Worm (Caenorhabditis elegans) whole organism, L4 larva: ENCODE measurements around the gene str-200.
"Not testable (repeated sequence)": the region's sequence is repeated elsewhere in the genome, so short reads cannot be mapped to it uniquely, and the experiment has no call there.

ENCODE experiments used
- T20F7.1 ChIP-seq: fragments of 200-800 bp; sonication (Bioruptor generic); optimal IDR thresholded peaks from 2 replicates; lab custom pipeline; 2018; ENCODE audit warnings: mild to moderate bottlenecking, missing genetic modification characterization, missing compliant biosample characterization
- T26A8.4 ChIP-seq: fragments of 200-800 bp; sonication (Bioruptor generic); IDR thresholded peaks from 2 replicates; pipeline ENCODE4 v1.3.6; 2022; ENCODE audit warnings: missing genetic modification characterization, missing compliant biosample characterization
- Y5F2A.4 ChIP-seq: fragments of 200-800 bp; sonication (Bioruptor generic); optimal IDR thresholded peaks from 2 replicates; lab custom pipeline; 2018; ENCODE audit warnings: mild to moderate bottlenecking, missing genetic modification characterization, missing compliant biosample characterization
- aha-1 ChIP-seq: fragments of 150-350 bp; peaks from one replicate; lab custom pipeline; 2014; ENCODE audit warnings: missing biosample characterization, missing genetic modification characterization
- aly-2 ChIP-seq: sonication (generic microtip); optimal IDR thresholded peaks from 2 replicates; lab custom pipeline; 2018; ENCODE audit warnings: missing biosample characterization, missing genetic modification characterization
- ama-1 ChIP-seq: fragments of 150-350 bp; optimal IDR thresholded peaks from 2 replicates; lab custom pipeline; 2014; ENCODE audit warnings: inconsistent platforms, mixed read lengths
- arid-1 ChIP-seq: fragments of 200-800 bp; sonication (Bioruptor generic); conservative IDR thresholded peaks from 2 replicates; pipeline ENCODE4 v1.3.6; 2022; ENCODE audit warnings: missing genetic modification reagents, missing genetic modification characterization, missing compliant biosample characterization
- ceh-28 ChIP-seq: fragments of 150-350 bp; optimal IDR thresholded peaks from 2 replicates; lab custom pipeline; 2014; ENCODE audit warnings: missing biosample characterization, missing genetic modification reagents, missing genetic modification characterization
- ceh-32 ChIP-seq: sonication (generic microtip); optimal IDR thresholded peaks from 2 replicates; lab custom pipeline; 2016; ENCODE audit warnings: mild to moderate bottlenecking, missing genetic modification characterization, missing compliant biosample characterization; ENCODE audit not compliant: poor library complexity
- ceh-62 ChIP-seq: sonication (generic microtip); optimal IDR thresholded peaks from 2 replicates; lab custom pipeline; 2017; ENCODE audit warnings: missing biosample characterization, missing genetic modification characterization
- cey-2 ChIP-seq: sonication (generic microtip); optimal IDR thresholded peaks from 3 replicates; lab custom pipeline; 2017; ENCODE audit warnings: missing genetic modification characterization, mild to moderate bottlenecking, missing compliant biosample characterization, antibody characterized with exemption, borderline replicate concordance; ENCODE audit not compliant: insufficient read depth
- dpl-1 ChIP-seq: fragments of 150-350 bp; optimal IDR thresholded peaks from 2 replicates; lab custom pipeline; 2014; ENCODE audit warnings: missing biosample characterization, missing genetic modification reagents, missing genetic modification characterization
- gei-8 ChIP-seq: fragments of 200-800 bp; sonication (Bioruptor generic); optimal IDR thresholded peaks from 2 replicates; lab custom pipeline; 2018; ENCODE audit warnings: mild to moderate bottlenecking, missing genetic modification characterization, missing compliant biosample characterization
- hif-1 ChIP-seq, 2 experiments: sonication (generic microtip); optimal IDR thresholded peaks; 2 replicates each; lab custom pipeline; 2016 to 2017; ENCODE audit warnings: missing compliant biosample characterization in 2 of 2, missing genetic modification characterization in 2 of 2, missing genetic modification reagents in 2 of 2, missing genotype in 2 of 2, mild to moderate bottlenecking in 1 of 2
- hlh-11 ChIP-seq: fragments of 200-800 bp; sonication (Bioruptor generic); optimal IDR thresholded peaks from 2 replicates; lab custom pipeline; 2018; ENCODE audit warnings: mild to moderate bottlenecking, missing genetic modification characterization, missing compliant biosample characterization
- hmg-1.1 ChIP-seq: fragments of 200-800 bp; sonication (Bioruptor generic); IDR thresholded peaks from 2 replicates; pipeline ENCODE4 v1.3.6; 2022; ENCODE audit warnings: missing genetic modification reagents, missing genetic modification characterization, missing compliant biosample characterization
- lim-7 ChIP-seq: fragments of 200-800 bp; sonication (Bioruptor generic); IDR thresholded peaks from 2 replicates; pipeline ENCODE4 v1.3.6; 2022; ENCODE audit warnings: missing genetic modification characterization, missing compliant biosample characterization
- lin-1 ChIP-seq: fragments of 200-800 bp; sonication (Bioruptor generic); IDR thresholded peaks from 2 replicates; pipeline ENCODE4 v1.3.6; 2022; ENCODE audit warnings: missing genetic modification reagents, missing genetic modification characterization, missing compliant biosample characterization
- lin-29 ChIP-seq: fragments of 200-800 bp; sonication (Bioruptor generic); IDR thresholded peaks from 2 replicates; pipeline ENCODE4 v1.3.6; 2022; ENCODE audit warnings: missing genetic modification reagents, missing genetic modification characterization, missing compliant biosample characterization
- lsy-2 ChIP-seq, 2 experiments: fragments of 150-350 bp in 1 of 2; sonication (generic microtip) in 1 of 2; optimal IDR thresholded peaks; 2 replicates each; lab custom pipeline; 2014 to 2017; ENCODE audit warnings: missing biosample characterization in 2 of 2, missing genetic modification characterization in 2 of 2
- mdt-29 ChIP-seq: fragments of 200-800 bp; sonication (Bioruptor generic); IDR thresholded peaks from 2 replicates; pipeline ENCODE4 v1.3.6; 2022; ENCODE audit warnings: missing genetic modification reagents, missing genetic modification characterization, missing compliant biosample characterization
- mep-1 ChIP-seq: fragments of 150-350 bp; sonication (generic microtip); optimal IDR thresholded peaks from 3 replicates; lab custom pipeline; 2014; ENCODE audit warnings: missing biosample characterization, missing genetic modification characterization
- mxl-3 ChIP-seq: fragments of 200-800 bp; sonication (Bioruptor generic); optimal IDR thresholded peaks from 2 replicates; lab custom pipeline; 2018; ENCODE audit warnings: mild to moderate bottlenecking, missing genetic modification characterization, missing compliant biosample characterization
- nhr-25 ChIP-seq: sonication (generic microtip); optimal IDR thresholded peaks from 2 replicates; lab custom pipeline; 2017; ENCODE audit warnings: missing genetic modification characterization, mild to moderate bottlenecking, missing compliant biosample characterization, antibody characterized with exemption, moderate library complexity, borderline replicate concordance; ENCODE audit not compliant: insufficient read depth
- nhr-28 ChIP-seq: fragments of 150-350 bp; optimal IDR thresholded peaks from 2 replicates; lab custom pipeline; 2014; ENCODE audit warnings: missing biosample characterization, missing genetic modification characterization
- nhr-6 ChIP-seq: fragments of 150-350 bp; optimal IDR thresholded peaks from 2 replicates; lab custom pipeline; 2014; ENCODE audit warnings: missing biosample characterization, missing genetic modification characterization
- nhr-77 ChIP-seq: fragments of 150-350 bp; optimal IDR thresholded peaks from 2 replicates; lab custom pipeline; 2014; ENCODE audit warnings: missing biosample characterization, missing genetic modification characterization
- pqm-1 ChIP-seq: sonication (generic microtip); optimal IDR thresholded peaks from 2 replicates; lab custom pipeline; 2017; ENCODE audit warnings: missing biosample characterization, missing genetic modification characterization
- sdz-12 ChIP-seq: fragments of 200-800 bp; sonication (Bioruptor generic); optimal IDR thresholded peaks from 2 replicates; lab custom pipeline; 2018; ENCODE audit warnings: mild to moderate bottlenecking, missing genetic modification characterization, missing compliant biosample characterization
- skn-1 ChIP-seq: fragments of 150-350 bp; optimal IDR thresholded peaks from 2 replicates; lab custom pipeline; 2014; ENCODE audit warnings: missing biosample characterization, missing genetic modification characterization
- snpc-1.2 ChIP-seq: fragments of 200-800 bp; sonication (Bioruptor generic); IDR thresholded peaks from 2 replicates; pipeline ENCODE4 v1.3.6; 2022; ENCODE audit warnings: missing genetic modification reagents, missing genetic modification characterization, missing compliant biosample characterization
- snpc-4 ChIP-seq: fragments of 150-350 bp; optimal IDR thresholded peaks from 2 replicates; lab custom pipeline; 2014; ENCODE audit warnings: missing biosample characterization, missing genetic modification characterization
- spr-3 ChIP-seq: fragments of 200-800 bp; sonication (Bioruptor generic); optimal IDR thresholded peaks from 2 replicates; lab custom pipeline; 2018; ENCODE audit warnings: mild to moderate bottlenecking, missing genetic modification characterization, missing compliant biosample characterization
- unc-62 ChIP-seq, 3 experiments: fragments of 150-350 bp in 1 of 3; sonication (generic microtip); optimal IDR thresholded peaks in 2 of 3; peaks in 1 of 3; 1 replicate in 1 of 3; 2 replicates in 2 of 3; lab custom pipeline; 2014 to 2017; ENCODE audit warnings: missing biosample characterization in 3 of 3, missing genetic modification characterization in 3 of 3, missing genetic modification reagents in 3 of 3, missing genotype in 1 of 3
- vab-7 ChIP-seq: fragments of 200-800 bp; sonication (Bioruptor generic); IDR thresholded peaks from 2 replicates; pipeline ENCODE4 v1.3.6; 2022; ENCODE audit warnings: missing genetic modification reagents, missing genetic modification characterization, missing compliant biosample characterization
- zip-11 ChIP-seq: fragments of 200-800 bp; sonication (Bioruptor generic); IDR thresholded peaks from 2 replicates; pipeline ENCODE4 v1.3.6; 2022; ENCODE audit warnings: missing genetic modification characterization, missing compliant biosample characterization
- ztf-11 ChIP-seq: fragments of 150-350 bp; optimal IDR thresholded peaks from 2 replicates; lab custom pipeline; 2014; ENCODE audit warnings: missing biosample characterization, missing genetic modification characterization

The str-200 gene

DNA sequence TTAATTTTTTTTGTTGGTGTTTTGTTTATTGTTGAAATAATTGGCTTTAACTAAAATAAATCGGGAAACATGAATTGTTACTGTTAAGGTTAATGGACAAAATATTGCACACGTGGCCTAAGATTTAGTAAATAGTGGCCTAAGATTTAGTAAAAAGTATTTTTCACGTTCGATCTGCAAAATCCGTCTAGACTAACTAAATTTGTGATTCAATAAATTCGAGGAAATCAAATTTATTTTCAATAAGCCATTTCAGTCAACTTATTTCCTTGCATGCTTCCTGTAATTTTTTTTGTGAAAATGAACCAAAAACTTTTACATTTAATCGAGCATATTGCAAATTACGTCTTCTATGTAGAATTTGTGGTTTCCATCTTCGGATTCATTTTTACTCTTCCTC lies 8.8 kb upstream of the str-200 start, which contains the start of gene srw-72 (continued):
- TF ChIP-seq snpc-4 (tag; lab: Kevin White, UChicago): no peak

DNA sequence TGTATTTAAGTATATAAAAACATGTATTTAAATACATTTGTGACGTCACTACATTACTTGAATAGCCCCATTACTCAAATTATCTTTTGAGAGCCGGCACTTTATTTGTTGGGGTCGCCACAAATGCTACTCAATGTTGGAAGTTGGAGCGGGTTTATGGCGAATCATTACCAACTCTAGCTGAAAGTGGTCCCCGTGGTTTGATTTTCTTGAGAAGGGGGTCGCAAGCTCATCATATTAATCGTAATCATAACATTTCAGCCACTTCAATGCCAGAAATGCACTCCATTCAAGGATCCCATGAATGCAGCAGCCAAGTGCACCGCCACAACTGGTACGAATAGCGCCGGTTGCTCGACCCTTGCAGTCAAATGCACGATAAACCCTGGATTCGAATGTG lies 6.3 kb upstream of the str-200 start, which contains the start of gene F20E11.7:
Gene F20E11.7, plus strand, starts transcription at position 301 of the 400 bp plus-strand sequence.
- not testable (repeated sequence) for TF ChIP-seq snpc-1.2 (GFP tag; lab: Robert Waterston, UW); gei-8 (GFP tag; lab: Kevin White, UChicago); cey-2 (tag; lab: Kevin White, UChicago)
- TF ChIP-seq, all 104 proteins: peak for 0; not testable (repeated sequence) for 104

DNA sequence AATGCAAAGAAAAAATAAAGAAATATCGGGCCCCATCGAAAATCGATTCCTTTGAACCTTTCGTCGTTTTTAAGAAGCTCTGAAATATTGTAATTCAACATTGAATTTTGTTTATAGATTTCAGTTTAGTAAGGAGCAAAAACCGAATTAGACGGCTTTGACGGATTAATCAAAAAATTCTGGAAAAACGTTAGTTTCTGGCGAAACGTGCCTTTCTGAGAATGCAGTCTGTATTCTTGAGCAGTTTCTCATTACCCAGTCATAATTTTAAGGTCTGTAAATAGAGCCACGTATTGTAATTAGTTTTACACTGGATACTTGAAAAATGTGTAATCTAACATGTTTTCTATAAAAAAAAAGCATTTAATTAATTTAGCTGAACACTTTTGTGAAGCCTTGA lies 2.1 kb upstream of the str-200 start, which contains the start of gene srz-48:
Gene srz-48, minus strand, starts transcription at position 101 of the 400 bp plus-strand sequence.
- TF ChIP-seq zip-11 (GFP tag; lab: Robert Waterston, UW): no peak

DNA sequence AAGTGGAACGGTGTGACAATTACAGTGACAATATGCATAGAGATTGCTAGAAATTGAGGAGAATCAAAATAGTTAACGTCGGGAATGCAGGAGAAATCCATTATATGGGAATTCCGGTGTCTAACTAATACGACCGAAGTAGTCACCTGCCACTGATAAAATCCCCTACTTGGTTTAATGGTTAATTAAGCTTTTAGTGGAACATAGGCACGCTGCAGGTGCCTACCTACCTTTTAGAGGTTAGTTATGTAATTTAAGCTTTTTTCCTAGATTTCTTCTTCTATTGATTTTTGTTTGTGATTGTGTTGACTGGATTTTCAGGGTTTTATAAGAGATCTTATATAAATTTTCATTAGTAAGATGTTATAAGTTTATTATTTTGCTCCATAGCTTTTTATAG lies 1.8 kb downstream of the str-200 start, which contains the start of gene srh-203:
Gene srh-203, minus strand, starts transcription at position 101 of the 400 bp plus-strand sequence.
- peak in 1 of 2 experiments; percentile 17 for TF ChIP-seq unc-62 (GFP tag; optimal IDR thresholded peaks at IDR 0.05 in 1 of 2; lab: Kevin White, UChicago)
- TF ChIP-seq unc-62 (tag; optimal IDR thresholded peaks at IDR 0.05; lab: Kevin White, UChicago): not testable (repeated sequence)

- no peak for TF ChIP-seq T26A8.4 (GFP tag; lab: Robert Waterston, UW)
- TF ChIP-seq lin-29 (GFP tag; lab: Robert Waterston, UW): no peak
- no peak for TF ChIP-seq vab-7 (GFP tag; lab: Robert Waterston, UW)
- peak; percentile 90 for TF ChIP-seq aha-1 (tag; lab: Kevin White, UChicago)
Observed at ce11 chrV:17449836-17450235, 8.1 kb downstream of the str-200 start.

- TF ChIP-seq nhr-28 (no peak), skn-1 (no peak), hlh-11 (no peak), dpl-1 (GFP tag; lab: Kevin White, UChicago) (no peak), mxl-3 (GFP tag; lab: Kevin White, UChicago) (no peak), hif-1 (tag; optimal IDR thresholded peaks at IDR 0.05; lab: Kevin White, UChicago) (no peak), ceh-32 (tag; lab: Kevin White, UChicago) (no peak), Y5F2A.4 (GFP tag; lab: Kevin White, UChicago) (no peak), ama-1 (lab: Kevin White, UChicago) (no peak), T20F7.1 (no peak), lim-7 (no peak), nhr-6 (tag; lab: Kevin White, UChicago) (no peak), hmg-1.1 (no peak), zip-11 (GFP tag; lab: Robert Waterston, UW) (no peak), nhr-77 (tag; lab: Kevin White, UChicago) (no peak)
Observed at ce11 chrV:17439406-17439805, 18.6 kb downstream of the str-200 start, which contains the start of gene srh-154. Gene srh-154 (plus strand): TSS chrV:17439706.

DNA sequence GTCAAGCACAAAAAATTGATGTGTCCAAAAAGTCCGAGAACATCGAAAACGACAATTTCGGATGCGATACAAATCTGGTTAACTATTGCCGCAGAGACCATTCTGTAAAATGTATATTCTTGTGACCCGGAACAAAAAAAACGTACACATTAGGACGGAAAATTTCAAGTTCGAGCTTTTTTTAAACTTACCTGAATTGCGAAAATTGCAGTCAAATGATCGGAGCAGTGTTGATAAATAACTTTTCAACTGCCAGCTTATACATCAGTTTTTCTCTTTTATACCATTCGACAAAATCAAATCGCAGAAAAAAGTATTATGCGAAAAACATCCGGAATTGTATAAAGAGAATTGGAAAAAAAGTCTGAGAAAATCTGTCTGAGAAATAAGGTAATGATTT lies 19.7 kb downstream of the str-200 start, which contains the start of gene srsx-2:
Gene srsx-2, minus strand, starts transcription at position 101 of the 400 bp plus-strand sequence.
- no peak for TF ChIP-seq pqm-1
- no peak for TF ChIP-seq lsy-2 (tag; optimal IDR thresholded peaks at IDR 0.05; lab: Kevin White, UChicago)
- TF ChIP-seq ztf-11 (tag; lab: Kevin White, UChicago): no peak
- TF ChIP-seq nhr-25 (tag; lab: Kevin White, UChicago): no peak
- no peak for TF ChIP-seq mdt-29 (GFP tag; lab: Robert Waterston, UW)
- TF ChIP-seq mep-1 (tag; lab: Kevin White, UChicago): no peak
- no peak for TF ChIP-seq skn-1
- TF ChIP-seq aly-2 (tag; lab: Kevin White, UChicago): no peak
- no peak for TF ChIP-seq nhr-28
- no peak for TF ChIP-seq arid-1
- no peak for TF ChIP-seq lin-1 (GFP tag; lab: Robert Waterston, UW)
- no peak for TF ChIP-seq sdz-12 (GFP tag; lab: Kevin White, UChicago)
- no peak for TF ChIP-seq ceh-62 (tag; lab: Kevin White, UChicago)
- no peak for TF ChIP-seq ceh-28 (tag; lab: Kevin White, UChicago)
- no peak for TF ChIP-seq spr-3 (GFP tag; lab: Kevin White, UChicago)
- TF ChIP-seq, all 104 proteins: peak for 0
